Fruit fly (Drosophila melanogaster) Kc167 (cell line): Measurements from ENCODE around the gene ClpX.

ENCODE experiments used
- Sin3A ChIP-seq: fragments of >200 bp; optimal IDR thresholded peaks from 2 replicates; lab custom pipeline; 2018; ENCODE audit warnings: missing external identifiers
- h ChIP-seq: fragments of >200 bp; optimal IDR thresholded peaks from 3 replicates; lab custom pipeline; 2018; ENCODE audit warnings: missing external identifiers
- psq ChIP-seq: fragments of >200 bp; optimal IDR thresholded peaks from 2 replicates; lab custom pipeline; 2017; ENCODE audit warnings: missing external identifiers

DNA sequence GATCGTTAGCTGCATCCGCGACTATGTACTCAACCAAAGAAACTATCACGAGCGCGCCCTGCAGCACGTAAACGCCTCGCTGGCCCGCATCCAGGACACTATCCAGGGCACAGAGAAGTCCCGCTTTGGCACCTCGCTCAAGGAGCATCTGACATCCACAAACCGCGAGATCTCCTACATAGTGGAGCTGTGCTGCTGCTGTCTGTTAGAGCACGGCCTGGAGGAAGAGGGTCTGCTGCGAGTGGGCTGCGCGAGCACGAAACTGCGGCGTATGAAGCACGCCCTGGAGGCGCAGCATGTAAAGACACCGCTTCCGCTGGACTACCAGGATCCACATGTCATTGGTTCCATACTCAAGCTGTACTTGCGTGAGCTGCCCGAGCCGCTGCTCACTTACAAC is 7.5 kb upstream of the ClpX start:
- no peak for TF ChIP-seq h (lab: Kevin White, UChicago)
- TF ChIP-seq Sin3A: no peak
- no peak for TF ChIP-seq psq (lab: Kevin White, UChicago)
